Fruit fly (Drosophila melanogaster): Measurements from ENCODE around the gene AP-2sigma.
A peak's percentile ranks its signal among the peaks of the same experiment; 100 is the strongest.

The AP-2sigma gene

DNA sequence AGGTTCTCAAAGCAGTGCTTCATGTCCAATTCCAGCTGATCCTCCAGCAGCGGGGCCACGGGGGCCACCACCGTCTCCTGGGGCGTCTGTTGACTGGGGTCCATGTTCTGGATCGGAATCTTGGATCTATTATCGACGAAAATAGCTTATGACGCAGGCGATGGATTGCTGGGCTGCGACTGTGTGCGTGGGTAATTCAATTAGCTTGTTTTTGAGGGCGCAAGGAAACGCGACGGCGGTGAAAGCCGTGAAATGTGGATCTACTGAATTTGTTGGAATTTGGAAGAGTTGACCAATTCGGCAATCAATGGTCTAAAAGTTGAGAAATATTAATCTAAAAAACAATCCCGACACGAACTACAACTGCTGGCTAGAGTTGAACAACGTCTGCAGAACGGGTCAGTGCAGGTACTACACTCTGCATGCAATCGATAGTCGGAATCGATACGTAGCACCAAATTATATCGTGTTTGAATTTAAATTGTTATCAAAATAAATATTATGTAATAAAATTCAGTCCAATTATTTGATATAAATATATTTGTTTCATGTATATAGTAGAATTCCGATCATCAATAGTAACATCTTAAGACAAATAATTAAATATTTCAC, 3.7 kb upstream of the AP-2sigma start, which contains the start of gene CG3308 (continued):
- TF ChIP-seq BtbVII (GFP tag; optimal IDR thresholded peaks at IDR 0.05) = peak; percentile 13
- TF ChIP-seq Bdp1 (GFP tag; optimal IDR thresholded peaks at IDR 0.05) = peak; percentile 33
- TF ChIP-seq CG11247 (GFP tag; IDR thresholded peaks at IDR 0.05) = peak; percentile 59; the same call in 1 of the 2 replicates
- peak; percentile 82 for TF ChIP-seq Scr (GFP tag; IDR thresholded peaks at IDR 0.05; ENCODE audit: partially characterized antibody)
- TF ChIP-seq Dek (tag; optimal IDR thresholded peaks at IDR 0.05) = peak; percentile 14
- peak; percentile 36 for TF ChIP-seq kay (GFP tag; optimal IDR thresholded peaks at IDR 0.05)
- no peak for TF ChIP-seq zf30C (GFP tag; optimal IDR thresholded peaks at IDR 0.05)
- TF ChIP-seq CG16779 (GFP tag; IDR thresholded peaks at IDR 0.05) = peak; percentile 54; the same call in 1 of the 2 replicates
- peak; percentile 31 for TF ChIP-seq bcd (GFP tag; optimal IDR thresholded peaks at IDR 0.05)
- peak; percentile 61 for TF ChIP-seq CG14710 (tag; optimal IDR thresholded peaks at IDR 0.05)
- peak; percentile 20; the same call in 1 of the 3 replicates for TF ChIP-seq row (GFP tag; IDR thresholded peaks at IDR 0.05)
- 0 out of 3 replicates have a peak, but pooled peaks have one; percentile 8 for TF ChIP-seq ci (GFP tag; IDR thresholded peaks at IDR 0.05)
- peak; percentile 26 for TF ChIP-seq CG9817 (tag; optimal IDR thresholded peaks at IDR 0.05)
- peak; percentile 38 for TF ChIP-seq ind (GFP tag; optimal IDR thresholded peaks at IDR 0.05)
- TF ChIP-seq Optix (GFP tag; IDR thresholded peaks at IDR 0.05) = no peak
- peak; percentile 97 for TF ChIP-seq E2f2 (GFP tag; IDR thresholded peaks at IDR 0.05)
- TF ChIP-seq HLHmδ (GFP tag; optimal IDR thresholded peaks at IDR 0.05) = no peak
- peak; percentile 4 for TF ChIP-seq abd-A (tag; optimal IDR thresholded peaks at IDR 0.05)
- peak; percentile 40 to 51 for TF ChIP-seq dpn (GFP tag; optimal IDR thresholded peaks at IDR 0.05)
- peak; percentile 65 for TF ChIP-seq CG2129 (GFP tag; IDR thresholded peaks at IDR 0.05; ENCODE audit: partially characterized antibody)
- TF ChIP-seq CG10147 (GFP tag; optimal IDR thresholded peaks at IDR 0.05) = peak; percentile 9
- peak; percentile 78 for TF ChIP-seq Rfx (GFP tag; IDR thresholded peaks at IDR 0.05)
- TF ChIP-seq cad (GFP tag; optimal IDR thresholded peaks at IDR 0.05) = no peak
- peak; percentile 57 for TF ChIP-seq CG13296 (GFP tag; optimal IDR thresholded peaks at IDR 0.05)
- TF ChIP-seq CG4424 (GFP tag; optimal IDR thresholded peaks at IDR 0.05) = peak; percentile 23
- peak; percentile 23 for TF ChIP-seq CG3995 (GFP tag; optimal IDR thresholded peaks at IDR 0.05)
- peak; percentile 85 for TF ChIP-seq CG15514 (GFP tag; optimal IDR thresholded peaks at IDR 0.05)
- TF ChIP-seq CG3847 (GFP tag; IDR thresholded peaks at IDR 0.05) = peak; percentile 78
- peak; percentile 90 for TF ChIP-seq trem (tag; optimal IDR thresholded peaks at IDR 0.05)
- TF ChIP-seq Lim3 (GFP tag; IDR thresholded peaks at IDR 0.05) = no peak
- TF ChIP-seq CG13894 (tag; optimal IDR thresholded peaks at IDR 0.05) = peak; percentile 72
- TF ChIP-seq org-1 (GFP tag; optimal IDR thresholded peaks at IDR 0.05) = no peak
- TF ChIP-seq sr (GFP tag; IDR thresholded peaks at IDR 0.05) = no peak
- peak; percentile 19 for TF ChIP-seq dmrt11E (tag; optimal IDR thresholded peaks at IDR 0.05)
- peak; percentile 19; the same call in 1 of the 2 replicates for TF ChIP-seq CG6272 (GFP tag; IDR thresholded peaks at IDR 0.05)
- TF ChIP-seq kni (GFP tag; optimal IDR thresholded peaks at IDR 0.05) = no peak
- TF ChIP-seq CoRest (tag; optimal IDR thresholded peaks at IDR 0.05) = peak; percentile 30
- TF ChIP-seq CG10654 (GFP tag; optimal IDR thresholded peaks at IDR 0.05) = peak; percentile 39
- no peak for TF ChIP-seq CG6683 (GFP tag; optimal IDR thresholded peaks at IDR 0.05)
- TF ChIP-seq Atf-2 (GFP tag; optimal IDR thresholded peaks at IDR 0.05) = no peak
- no peak for TF ChIP-seq CG4360 (GFP tag; IDR thresholded peaks at IDR 0.05)
- no peak for TF ChIP-seq ase (GFP tag; IDR thresholded peaks at IDR 0.05)
- peak; percentile 50 for TF ChIP-seq HLH54F (GFP tag; optimal IDR thresholded peaks at IDR 0.05)
- TF ChIP-seq insv (GFP tag; optimal IDR thresholded peaks at IDR 0.05) = peak in 1 of 2 experiments; percentile 26
- no peak for TF ChIP-seq CG8944 (GFP tag; optimal IDR thresholded peaks at IDR 0.05)
- TF ChIP-seq phol (tag; optimal IDR thresholded peaks at IDR 0.05) = peak; percentile 45
- peak; percentile 15 for TF ChIP-seq jumu (GFP tag; optimal IDR thresholded peaks at IDR 0.05)
- peak; percentile 61 for TF ChIP-seq B-H2 (GFP tag; optimal IDR thresholded peaks at IDR 0.05)
- peak; percentile 37 for TF ChIP-seq nmo (GFP tag; optimal IDR thresholded peaks at IDR 0.05)
- no peak for TF ChIP-seq CG17568 (GFP tag; optimal IDR thresholded peaks at IDR 0.05)
